Worm (Caenorhabditis elegans): Measurements from ENCODE around the gene Y50E8A.10.

- TF ChIP-seq ama-1 (optimal IDR thresholded peaks at IDR 0.05) (no peak), R02D3.7 (tag; optimal IDR thresholded peaks at IDR 0.05) (no peak)
Measured at ce11 chrV:14806204-14806737, 26.5 kb downstream of the Y50E8A.10 start.

All from whole organism, L2 larva.